Fruit fly (Drosophila melanogaster): ENCODE results near the gene CG13970.

Gene CG13970

dm6 chr2L:20075234-20075803 is 28.6 kb downstream of the CG13970 start, which contains the start of the genes pr and neb (continued):
- TF ChIP-seq HLH54F (GFP tag; optimal IDR thresholded peaks at IDR 0.05) (peak; percentile 49), tll (GFP tag; optimal IDR thresholded peaks at IDR 0.05) (peak in 1 of 2 experiments; percentile 34), CG9797 (GFP tag; optimal IDR thresholded peaks at IDR 0.05) (peak; percentile 34), CG17359 (tag; optimal IDR thresholded peaks at IDR 0.05) (no peak), ewg (GFP tag; optimal IDR thresholded peaks at IDR 0.05) (peak; percentile 26), CG16815 (GFP tag; optimal IDR thresholded peaks at IDR 0.05) (no peak), Lim3 (GFP tag; IDR thresholded peaks at IDR 0.05) (no peak), stc (GFP tag; IDR thresholded peaks at IDR 0.05) (no peak), CG1603 (tag; optimal IDR thresholded peaks at IDR 0.05) (peak; percentile 76), CG17385 (GFP tag; optimal IDR thresholded peaks at IDR 0.05) (peak; percentile 30), kay (GFP tag; optimal IDR thresholded peaks at IDR 0.05) (no peak), Dip3 (GFP tag; optimal IDR thresholded peaks at IDR 0.05) (peak; percentile 24), CG31365 (tag; optimal IDR thresholded peaks at IDR 0.05) (no peak), disco-r (GFP tag; optimal IDR thresholded peaks at IDR 0.05) (peak; percentile 16), Sry-β (GFP tag; optimal IDR thresholded peaks at IDR 0.05) (peak; percentile 87), crol (GFP tag; IDR thresholded peaks at IDR 0.05) (no peak), eyg (GFP tag; optimal IDR thresholded peaks at IDR 0.05) (no peak), CG12744 (GFP tag; optimal IDR thresholded peaks at IDR 0.05) (no peak), CG4360 (GFP tag; IDR thresholded peaks at IDR 0.05) (no peak), CG10979 (tag; optimal IDR thresholded peaks at IDR 0.05) (peak; percentile 3), CG14860 (GFP tag; IDR thresholded peaks at IDR 0.05; ENCODE audit: partially characterized antibody) (no peak; the same call in 2 of the 3 replicates), CG10321 (GFP tag; IDR thresholded peaks at IDR 0.05) (peak; percentile 9; the same call in 1 of the 2 replicates), sob (GFP tag; IDR thresholded peaks at IDR 0.05) (peak; percentile 77), wek (GFP tag; optimal IDR thresholded peaks at IDR 0.05) (no peak), CG7357 (GFP tag; IDR thresholded peaks at IDR 0.05) (no peak), CG10654 (GFP tag; optimal IDR thresholded peaks at IDR 0.05) (peak; percentile 30), rib (GFP tag; IDR thresholded peaks at IDR 0.05) (peak; percentile 17; the same call in 1 of the 2 replicates), esg (GFP tag; conservative IDR thresholded peaks at IDR 0.05) (peak; percentile 72), so (GFP tag; IDR thresholded peaks at IDR 0.05) (peak; percentile 48; the same call in 1 of the 3 replicates), Max (GFP tag; optimal IDR thresholded peaks at IDR 0.05) (peak; percentile 64), CG32767 (GFP tag; IDR thresholded peaks at IDR 0.05) (peak; percentile 41; the same call in 1 of the 2 replicates), Mrtf (GFP tag; IDR thresholded peaks at IDR 0.05) (0 out of 3 replicates have a peak, but pooled peaks have one; percentile 56), CG3838 (GFP tag; optimal IDR thresholded peaks at IDR 0.05) (no peak), crp (GFP tag; optimal IDR thresholded peaks at IDR 0.05) (peak; percentile 52 to 86), CG1647 (GFP tag; optimal IDR thresholded peaks at IDR 0.05) (peak; percentile 18), CG6683 (GFP tag; optimal IDR thresholded peaks at IDR 0.05) (no peak), gcm2 (GFP tag; optimal IDR thresholded peaks at IDR 0.05) (no peak), sna (GFP tag; IDR thresholded peaks at IDR 0.05; ENCODE audit: partially characterized antibody) (peak; percentile 64), Neu2 (GFP tag; optimal IDR thresholded peaks at IDR 0.05; ENCODE audit: borderline replicate concordance) (no peak), phol (tag; optimal IDR thresholded peaks at IDR 0.05) (peak; percentile 35), CG11504 (tag; optimal IDR thresholded peaks at IDR 0.05) (peak; percentile 78), nau (GFP tag; optimal IDR thresholded peaks at IDR 0.05) (no peak), Ets97D (GFP tag; optimal IDR thresholded peaks at IDR 0.05) (peak; percentile 73), Taf1 (GFP tag; IDR thresholded peaks at IDR 0.05) (no peak), danr (GFP tag; IDR thresholded peaks at IDR 0.05) (no peak), pb (GFP tag; optimal IDR thresholded peaks at IDR 0.05) (no peak), slbo (GFP tag; IDR thresholded peaks at IDR 0.05) (peak; percentile 74), Doc3 (GFP tag; IDR thresholded peaks at IDR 0.05; ENCODE audit: partially characterized antibody) (0 out of 3 replicates have a peak, but pooled peaks have one; percentile 40), CG9876 (GFP tag; optimal IDR thresholded peaks at IDR 0.05) (peak; percentile 16)

Measured in whole organism, embryonic.